Fruit fly (Drosophila melanogaster) whole organism, embryonic: ENCODE results near the gene CSN5.

ENCODE experiments used
- CG10267 ChIP-seq: fragments of 200-800 bp; sonication (Bioruptor generic); optimal IDR thresholded peaks from 2 replicates; lab custom pipeline; 2018; ENCODE audit warnings: missing biosample characterization, mild to moderate bottlenecking, missing genetic modification characterization, moderate library complexity
- CG11696 ChIP-seq: fragments of 200-800 bp; sonication (Bioruptor generic); IDR thresholded peaks from 2 replicates; pipeline ENCODE4 v1.3.6; 2022; ENCODE audit warnings: missing biosample characterization, missing genetic modification characterization
- CG12769 ChIP-seq: fragments of 200-800 bp; sonication (Bioruptor generic); optimal IDR thresholded peaks from 2 replicates; lab custom pipeline; 2019; ENCODE audit warnings: missing biosample characterization, mild to moderate bottlenecking, missing genetic modification characterization, moderate library complexity
- CG13894 ChIP-seq: fragments of 200-800 bp; sonication (Bioruptor generic); optimal IDR thresholded peaks from 3 replicates; lab custom pipeline; 2018; ENCODE audit warnings: missing biosample characterization, mild to moderate bottlenecking, missing genetic modification characterization, moderate library complexity
- CG15514 ChIP-seq: fragments of 200-800 bp; sonication (Bioruptor generic); optimal IDR thresholded peaks from 3 replicates; lab custom pipeline; 2017; ENCODE audit warnings: missing biosample characterization, missing genetic modification characterization, mild to moderate bottlenecking, moderate library complexity, missing genetic modification reagents
- CG17361 ChIP-seq: fragments of 200-800 bp; sonication (Bioruptor generic); IDR thresholded peaks from 3 replicates; pipeline ENCODE4 v1.3.6; 2022; ENCODE audit warnings: missing biosample characterization, missing genetic modification characterization
- CG1792 ChIP-seq: fragments of 200-800 bp; sonication (Bioruptor generic); optimal IDR thresholded peaks from 2 replicates; lab custom pipeline; 2016; ENCODE audit warnings: missing biosample characterization, missing genetic modification characterization
- CG31441 ChIP-seq: fragments of 200-800 bp; sonication (Bioruptor generic); IDR thresholded peaks from 2 replicates; pipeline ENCODE4 v1.3.6; 2022; ENCODE audit warnings: missing biosample characterization, missing genetic modification characterization
- CG3995 ChIP-seq: fragments of 200-800 bp; sonication (Bioruptor generic); optimal IDR thresholded peaks from 3 replicates; lab custom pipeline; 2016; ENCODE audit warnings: missing biosample characterization, missing genetic modification characterization
- CG6254 ChIP-seq: fragments of 200-800 bp; sonication (Bioruptor generic); optimal IDR thresholded peaks from 3 replicates; lab custom pipeline; 2017; ENCODE audit warnings: mild to moderate bottlenecking, missing biosample characterization, missing genetic modification reagents, missing genetic modification characterization
- CG8281 ChIP-seq: fragments of 200-800 bp; sonication (Bioruptor generic); optimal IDR thresholded peaks from 2 replicates; lab custom pipeline; 2018; ENCODE audit warnings: missing biosample characterization, mild to moderate bottlenecking, missing genetic modification characterization, moderate library complexity
- CG8290 ChIP-seq, 3 experiments: fragments of 200-800 bp; sonication (Bioruptor generic); optimal IDR thresholded peaks; 2 replicates each; lab custom pipeline; 2016 to 2019; ENCODE audit warnings: missing biosample characterization in 3 of 3, missing genetic modification characterization in 3 of 3, mild to moderate bottlenecking in 2 of 3, moderate library complexity in 1 of 3
- CG8388 ChIP-seq: fragments of 200-800 bp; sonication (Bioruptor generic); optimal IDR thresholded peaks from 2 replicates; lab custom pipeline; 2019; ENCODE audit warnings: missing biosample characterization, mild to moderate bottlenecking, missing genetic modification characterization, moderate library complexity
- CG9932 ChIP-seq: fragments of 200-800 bp; sonication (Bioruptor generic); IDR thresholded peaks from 2 replicates; pipeline ENCODE4 v1.3.6; 2022; ENCODE audit warnings: missing biosample characterization, missing genetic modification characterization
- CoRest ChIP-seq: fragments of 200-800 bp; sonication (Bioruptor generic); optimal IDR thresholded peaks from 3 replicates; lab custom pipeline; 2018; ENCODE audit warnings: missing biosample characterization, mild to moderate bottlenecking, missing genetic modification characterization, moderate library complexity
- D19A ChIP-seq: fragments of 200-800 bp; optimal IDR thresholded peaks from 3 replicates; lab custom pipeline; 2019; ENCODE audit warnings: missing biosample characterization, mild to moderate bottlenecking, missing genetic modification characterization, moderate library complexity
- Deaf1 ChIP-seq: fragments of 200-800 bp; optimal IDR thresholded peaks from 3 replicates; lab custom pipeline; 2019; ENCODE audit warnings: missing biosample characterization, mild to moderate bottlenecking, missing genetic modification characterization, moderate library complexity
- Fer1 ChIP-seq: fragments of 200-800 bp; sonication (Bioruptor generic); optimal IDR thresholded peaks from 2 replicates; lab custom pipeline; 2017; ENCODE audit warnings: missing biosample characterization, mild to moderate bottlenecking, missing genetic modification characterization
- Jarid2 ChIP-seq: fragments of 200-800 bp; sonication (Bioruptor generic); optimal IDR thresholded peaks from 3 replicates; lab custom pipeline; 2017; ENCODE audit warnings: mild to moderate bottlenecking, missing biosample characterization, missing genetic modification reagents, missing genetic modification characterization
- Kr ChIP-seq: fragments of 200-800 bp; sonication (Bioruptor generic); optimal IDR thresholded peaks from 2 replicates; lab custom pipeline; 2017; ENCODE audit warnings: missing biosample characterization, mild to moderate bottlenecking, missing genetic modification characterization
- Med ChIP-seq: fragments of 200-800 bp; sonication (Bioruptor generic); peaks from one replicate; lab custom pipeline; 2016; ENCODE audit warnings: missing biosample characterization, missing genetic modification characterization, mild to moderate bottlenecking, inconsistent platforms, moderate library complexity
- Spps ChIP-seq: fragments of 200-800 bp; sonication (Bioruptor generic); optimal IDR thresholded peaks from 2 replicates; lab custom pipeline; 2018; ENCODE audit warnings: missing biosample characterization, mild to moderate bottlenecking, missing genetic modification characterization
- bbx ChIP-seq: fragments of 200-800 bp; sonication (Bioruptor generic); IDR thresholded peaks from 2 replicates; pipeline ENCODE4 v1.3.6; 2022; ENCODE audit warnings: missing biosample characterization, missing genetic modification characterization; ENCODE audit not compliant: partially characterized antibody
- chm ChIP-seq: fragments of 200-800 bp; sonication (Bioruptor generic); IDR thresholded peaks from 2 replicates; pipeline ENCODE4 v1.3.6; 2022; ENCODE audit warnings: missing biosample characterization, missing genetic modification characterization
- ci ChIP-seq: fragments of 200-800 bp; sonication (Bioruptor generic); IDR thresholded peaks from 3 replicates; pipeline ENCODE4 v1.3.6; 2022; ENCODE audit warnings: missing biosample characterization, missing genetic modification characterization
- crp ChIP-seq, 2 experiments: fragments of 200-800 bp; sonication (Bioruptor generic); optimal IDR thresholded peaks; 2 replicates in 1 of 2; 3 replicates in 1 of 2; lab custom pipeline; 2017; ENCODE audit warnings: missing biosample characterization in 2 of 2, missing genetic modification characterization in 2 of 2, mild to moderate bottlenecking in 1 of 2, moderate library complexity in 1 of 2
- fd64A ChIP-seq: fragments of 200-800 bp; sonication (Bioruptor generic); optimal IDR thresholded peaks from 3 replicates; lab custom pipeline; 2018; ENCODE audit warnings: missing biosample characterization, mild to moderate bottlenecking, missing genetic modification characterization
- gce ChIP-seq: fragments of 200-800 bp; sonication (Bioruptor generic); IDR thresholded peaks from 3 replicates; pipeline ENCODE4 v1.3.6; 2022; ENCODE audit warnings: missing biosample characterization, missing genetic modification characterization
- gcm ChIP-seq: fragments of 200-800 bp; sonication (Bioruptor generic); optimal IDR thresholded peaks from 2 replicates; lab custom pipeline; 2019; ENCODE audit warnings: missing biosample characterization, mild to moderate bottlenecking, missing genetic modification characterization, moderate library complexity
- lab ChIP-seq: fragments of 200-800 bp; sonication (Bioruptor generic); optimal IDR thresholded peaks from 3 replicates; lab custom pipeline; 2017; ENCODE audit warnings: missing biosample characterization, missing genetic modification characterization, mild to moderate bottlenecking, moderate library complexity, missing genetic modification reagents
- lilli ChIP-seq: fragments of 200-800 bp; sonication (Bioruptor generic); optimal IDR thresholded peaks from 3 replicates; lab custom pipeline; 2016; ENCODE audit warnings: missing biosample characterization, missing genetic modification characterization
- lola ChIP-seq, 3 experiments: fragments of >200 bp in 2 of 3; fragments of 200-800 bp in 1 of 3; sonication (Bioruptor generic) in 1 of 3; optimal IDR thresholded peaks; 2 replicates each; lab custom pipeline; 2017 to 2019; ENCODE audit warnings: missing biosample characterization in 3 of 3, missing genetic modification characterization in 3 of 3, mild to moderate bottlenecking in 1 of 3, moderate library complexity in 1 of 3
- nau ChIP-seq: fragments of 200-800 bp; sonication (Bioruptor generic); optimal IDR thresholded peaks from 3 replicates; lab custom pipeline; 2017; ENCODE audit warnings: missing biosample characterization, mild to moderate bottlenecking, missing genetic modification characterization, missing genetic modification reagents
- nerfin-1 ChIP-seq: fragments of 200-800 bp; sonication (Bioruptor generic); optimal IDR thresholded peaks from 3 replicates; lab custom pipeline; 2019; ENCODE audit warnings: missing biosample characterization, mild to moderate bottlenecking, missing genetic modification characterization, moderate library complexity
- pan ChIP-seq, 4 experiments: fragments of >200 bp in 3 of 4; fragments of 200-800 bp in 1 of 4; sonication (Bioruptor generic) in 1 of 4; optimal IDR thresholded peaks in 3 of 4; IDR thresholded peaks in 1 of 4; 2 replicates each; pipeline versions ENCODE4 v1.3.6 to Lab custom; 2017 to 2022; ENCODE audit warnings: missing biosample characterization in 2 of 4, missing genetic modification characterization in 2 of 4, mixed read lengths in 1 of 4
- prd ChIP-seq, 3 experiments: fragments of >200 bp in 2 of 3; fragments of 200-800 bp in 1 of 3; sonication (Bioruptor generic) in 1 of 3; optimal IDR thresholded peaks in 2 of 3; IDR thresholded peaks in 1 of 3; 2 replicates in 2 of 3; 3 replicates in 1 of 3; pipeline versions ENCODE4 v1.3.6 to Lab custom; 2017 to 2022; ENCODE audit warnings: missing biosample characterization in 1 of 3, missing genetic modification characterization in 1 of 3
- pros ChIP-seq: fragments of 200-800 bp; sonication (Bioruptor generic); optimal IDR thresholded peaks from 3 replicates; lab custom pipeline; 2019; ENCODE audit warnings: missing biosample characterization, mild to moderate bottlenecking, missing genetic modification characterization, moderate library complexity
- sens ChIP-seq: fragments of 200-800 bp; sonication (Bioruptor generic); peaks from one replicate; lab custom pipeline; 2016; ENCODE audit warnings: missing biosample characterization, missing genetic modification characterization
- sens-2 ChIP-seq: fragments of 200-800 bp; sonication (Bioruptor generic); IDR thresholded peaks from 2 replicates; pipeline ENCODE4 v1.3.6; 2022; ENCODE audit warnings: missing biosample characterization, missing genetic modification characterization
- slbo ChIP-seq: fragments of 200-800 bp; sonication (Bioruptor generic); IDR thresholded peaks from 2 replicates; pipeline ENCODE4 v1.3.6; 2022; ENCODE audit warnings: missing biosample characterization, missing genetic modification characterization
- sr ChIP-seq: fragments of 200-800 bp; sonication (Bioruptor generic); IDR thresholded peaks from 3 replicates; pipeline ENCODE4 v1.3.6; 2022; ENCODE audit warnings: missing biosample characterization, missing genetic modification characterization
- vnd ChIP-seq: fragments of 200-800 bp; sonication (Bioruptor generic); IDR thresholded peaks from 3 replicates; pipeline ENCODE4 v1.3.6; 2022; ENCODE audit warnings: missing biosample characterization, missing genetic modification characterization; ENCODE audit not compliant: partially characterized antibody
- vvl ChIP-seq: fragments of 200-800 bp; sonication (Bioruptor generic); IDR thresholded peaks from 2 replicates; pipeline ENCODE4 v1.3.6; 2022; ENCODE audit warnings: missing biosample characterization, missing genetic modification characterization

CSN5 gene

dm6 chr3R:16502595-16503305 lies 32.9 kb downstream of the CSN5 start, which contains the start of gene CG42342 (continued):
- TF ChIP-seq D19A (tag; lab: Kevin White, UChicago) (peak; percentile 3), gcm (peak; percentile 38), bbx (peak; percentile 36; the same call in 1 of the 2 replicates), sr (no peak), CG8290 (GFP tag; optimal IDR thresholded peaks at IDR 0.05; lab: Kevin White, UChicago) (no peak), CG8290 (tag; optimal IDR thresholded peaks at IDR 0.05; lab: Kevin White, UChicago) (peak in 1 of 2 experiments; percentile 40), CG11696 (GFP tag; lab: Robert Waterston, UW) (no peak), Kr (GFP tag; lab: Kevin White, UChicago) (peak; percentile 16), chm (GFP tag; lab: Robert Waterston, UW) (peak; percentile 46), Deaf1 (peak; percentile 42), vvl (peak; percentile 65), CG3995 (no peak), ci (0 out of 3 replicates have a peak, but pooled peaks have one; percentile 6), pros (peak; percentile 56), CG13894 (tag; lab: Kevin White, UChicago) (peak; percentile 7), Fer1 (GFP tag; lab: Kevin White, UChicago) (peak; percentile 6), Jarid2 (GFP tag; lab: Kevin White, UChicago) (peak; percentile 89), nau (no peak), prd (optimal IDR thresholded peaks at IDR 0.05; lab: Kevin White, UChicago) (no peak), prd (GFP tag; IDR thresholded peaks at IDR 0.05; lab: Robert Waterston, UW) (no peak), vnd (GFP tag; lab: Robert Waterston, UW) (no peak), Med (peak; percentile 75)

DNA sequence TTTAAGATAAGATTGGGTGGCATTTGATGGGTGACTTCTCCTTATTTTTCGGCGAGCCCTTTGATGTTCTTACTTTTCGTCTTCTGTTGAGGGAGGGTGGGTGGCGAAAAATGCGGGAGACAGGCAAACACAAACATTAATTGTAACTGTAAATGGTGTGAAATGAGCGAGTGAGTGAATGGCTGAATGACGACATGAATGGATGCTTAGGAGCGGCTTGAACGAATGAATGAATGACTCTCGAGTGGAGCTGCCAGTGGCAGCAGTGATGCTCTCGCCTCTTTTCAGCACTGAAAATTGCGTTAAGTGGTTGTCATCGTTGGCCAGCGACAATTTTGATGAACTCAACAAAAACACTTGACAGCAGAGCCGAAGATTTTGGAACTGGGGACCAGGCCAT lies 34.6 kb downstream of the CSN5 start:
- no peak for TF ChIP-seq fd64A (GFP tag; lab: Kevin White, UChicago)
- TF ChIP-seq CG8281 (tag; lab: Kevin White, UChicago) = peak; percentile 98
- no peak for TF ChIP-seq pan (optimal IDR thresholded peaks at IDR 0.05; lab: Kevin White, UChicago)
- peak in 1 of 2 experiments; percentile 17 for TF ChIP-seq pan (GFP tag; optimal IDR thresholded peaks at IDR 0.05 in 1 of 2, IDR thresholded peaks at IDR 0.05 in 1 of 2)

DNA sequence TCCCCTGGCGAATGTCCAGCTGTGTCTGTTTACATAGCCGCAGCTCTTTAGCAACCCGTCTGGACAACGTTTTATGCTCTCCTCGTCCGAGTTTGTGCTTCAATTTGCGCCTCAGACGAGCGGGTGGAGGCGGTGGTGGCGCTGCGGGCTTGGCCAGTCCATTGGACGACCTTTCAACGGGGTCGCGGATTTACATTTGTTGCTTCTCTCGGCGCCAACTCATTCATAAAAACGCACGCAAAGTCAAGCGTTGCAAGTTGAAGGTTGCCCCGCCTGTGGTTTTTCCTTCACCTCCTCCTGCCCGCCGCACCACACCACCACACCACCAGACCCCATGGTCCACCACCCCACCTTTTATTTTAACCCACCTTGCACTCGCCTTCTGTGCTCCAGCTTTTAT lies 37.8 kb downstream of the CSN5 start:
- TF ChIP-seq crp (GFP tag; optimal IDR thresholded peaks at IDR 0.05; lab: Kevin White, UChicago) (no peak), CG6254 (GFP tag; lab: Kevin White, UChicago) (no peak)
- TF ChIP-seq, all 482 proteins: peak for 0

DNA sequence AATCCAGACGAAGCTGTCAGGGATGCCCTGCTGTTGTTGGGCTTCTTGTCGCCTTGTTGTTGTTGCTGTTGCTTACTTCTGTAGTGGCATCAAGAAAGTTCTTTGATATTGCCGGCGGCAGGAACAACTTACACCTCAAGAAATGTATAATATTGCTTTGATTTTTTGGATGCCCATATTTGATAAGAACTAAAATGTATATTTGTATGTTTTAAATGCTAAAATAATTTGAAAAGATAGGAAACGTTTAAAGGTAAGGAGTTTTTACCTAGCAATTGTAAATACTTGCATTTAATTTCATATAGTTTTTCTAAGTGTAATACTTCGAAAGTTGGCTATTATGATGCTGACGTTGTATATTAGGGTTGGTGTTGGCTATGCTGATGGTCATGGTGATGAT lies 40.2 kb downstream of the CSN5 start:
- TF ChIP-seq lab (GFP tag; lab: Kevin White, UChicago) (peak; percentile 56), CG12769 (tag; lab: Kevin White, UChicago) (no peak), CG10267 (tag; lab: Kevin White, UChicago) (peak; percentile 37), gce (GFP tag; lab: Robert Waterston, UW) (peak; percentile 33; the same call in 1 of the 3 replicates), sens (peak; percentile 82), sens-2 (GFP tag; lab: Robert Waterston, UW) (no peak), Spps (tag; lab: Kevin White, UChicago) (peak; percentile 14), vvl (0 out of 2 replicates have a peak, but pooled peaks have one; percentile 22), CG17361 (GFP tag; lab: Robert Waterston, UW) (peak; percentile 47; the same call in 2 of the 3 replicates), nerfin-1 (tag; lab: Kevin White, UChicago) (peak; percentile 30), CG9932 (GFP tag; lab: Robert Waterston, UW) (peak; percentile 28; the same call in 1 of the 2 replicates), CG31441 (peak; percentile 64), CG15514 (GFP tag; lab: Kevin White, UChicago) (peak; percentile 2), slbo (GFP tag; lab: Robert Waterston, UW) (no peak; the same call in 1 of the 2 replicates), lilli (no peak), lola (GFP tag; optimal IDR thresholded peaks at IDR 0.05; lab: Kevin White, UChicago) (peak in 1 of 3 experiments; percentile 49), CG8388 (GFP tag; lab: Kevin White, UChicago) (peak; percentile 52), CG1792 (GFP tag; lab: Kevin White, UChicago) (no peak), CoRest (peak; percentile 35)
